Worm (Caenorhabditis elegans) whole organism, L1 larva: ENCODE data around the gene F13E9.12.

Experiments used
- C04F5.9 ChIP-seq: sonication (generic microtip); optimal IDR thresholded peaks from 2 replicates; lab custom pipeline; 2016; ENCODE audit warnings: missing genetic modification characterization, missing compliant biosample characterization
- alr-1 ChIP-seq: fragments of 200-800 bp; sonication (Bioruptor generic); optimal IDR thresholded peaks from 2 replicates; lab custom pipeline; 2018; ENCODE audit warnings: borderline replicate concordance, mild to moderate bottlenecking, missing genetic modification characterization, missing compliant biosample characterization
- aly-2 ChIP-seq: fragments of 150-350 bp; optimal IDR thresholded peaks from 2 replicates; lab custom pipeline; 2014; ENCODE audit warnings: missing biosample characterization, missing genetic modification characterization
- blmp-1 ChIP-seq: fragments of 150-350 bp; optimal IDR thresholded peaks from 2 replicates; lab custom pipeline; 2014; ENCODE audit warnings: missing biosample characterization, missing genetic modification characterization
- ceh-63 ChIP-seq: fragments of 200-800 bp; sonication (Bioruptor generic); optimal IDR thresholded peaks from 2 replicates; lab custom pipeline; 2018; ENCODE audit warnings: mild to moderate bottlenecking, missing genetic modification characterization, missing compliant biosample characterization
- ceh-8 ChIP-seq: fragments of 200-800 bp; sonication (Bioruptor generic); optimal IDR thresholded peaks from 2 replicates; lab custom pipeline; 2018; ENCODE audit warnings: mild to moderate bottlenecking, missing genetic modification characterization, moderate library complexity, missing compliant biosample characterization
- dpl-1 ChIP-seq, 3 experiments: fragments of 150-350 bp in 2 of 3; sonication (generic microtip) in 1 of 3; optimal IDR thresholded peaks; 2 replicates each; lab custom pipeline; 2014 to 2017; ENCODE audit warnings: missing biosample characterization in 3 of 3, missing genetic modification characterization in 3 of 3, missing genetic modification reagents in 3 of 3
- efl-1 ChIP-seq, 4 experiments: fragments of 150-350 bp; optimal IDR thresholded peaks in 3 of 4; peaks in 1 of 4; 1 replicate in 1 of 4; 2 replicates in 3 of 4; lab custom pipeline; 2014; ENCODE audit warnings: missing biosample characterization in 2 of 4, missing genetic modification characterization in 2 of 4, missing genetic modification reagents in 2 of 4
- efl-3 ChIP-seq: fragments of 200-800 bp; sonication (Bioruptor generic); optimal IDR thresholded peaks from 2 replicates; lab custom pipeline; 2018; ENCODE audit warnings: mild to moderate bottlenecking, missing genetic modification characterization, missing compliant biosample characterization
- egl-27 ChIP-seq, 2 experiments: fragments of 150-350 bp in 1 of 2; sonication (generic microtip); optimal IDR thresholded peaks; 3 replicates each; lab custom pipeline; 2017 to 2018; ENCODE audit warnings: missing biosample characterization in 2 of 2, missing genetic modification characterization in 2 of 2, missing genetic modification reagents in 2 of 2
- ets-5 ChIP-seq: fragments of 200-800 bp; sonication (Bioruptor generic); IDR thresholded peaks from 2 replicates; pipeline ENCODE4 v1.3.6; 2022; ENCODE audit warnings: missing genetic modification characterization, missing compliant biosample characterization
- fkh-10 ChIP-seq: sonication (generic microtip); optimal IDR thresholded peaks from 2 replicates; lab custom pipeline; 2017; ENCODE audit warnings: missing biosample characterization, missing genetic modification reagents, missing genetic modification characterization
- grh-1 ChIP-seq: fragments of 200-800 bp; sonication (Bioruptor generic); IDR thresholded peaks from 2 replicates; pipeline ENCODE4 v1.3.6; 2022; ENCODE audit warnings: missing genetic modification reagents, missing genetic modification characterization, missing compliant biosample characterization
- hlh-17 ChIP-seq: fragments of 200-800 bp; sonication (Bioruptor generic); optimal IDR thresholded peaks from 2 replicates; lab custom pipeline; 2018; ENCODE audit warnings: missing genetic modification characterization, mild to moderate bottlenecking, missing compliant biosample characterization, moderate library complexity, borderline replicate concordance
- hpl-2 ChIP-seq: fragments of 150-350 bp; optimal IDR thresholded peaks from 2 replicates; lab custom pipeline; 2014; ENCODE audit warnings: missing biosample characterization, missing genetic modification reagents, missing genetic modification characterization
- irx-1 ChIP-seq: sonication (generic microtip); optimal IDR thresholded peaks from 2 replicates; lab custom pipeline; 2016; ENCODE audit warnings: missing genetic modification characterization, missing compliant biosample characterization
- isw-1 ChIP-seq: fragments of 200-800 bp; sonication (Bioruptor generic); IDR thresholded peaks from 2 replicates; pipeline ENCODE4 v1.3.6; 2022; ENCODE audit warnings: missing genetic modification characterization, missing compliant biosample characterization
- jun-1 ChIP-seq: fragments of 150-350 bp; optimal IDR thresholded peaks from 2 replicates; lab custom pipeline; 2014; ENCODE audit warnings: missing biosample characterization, missing genetic modification reagents, missing genetic modification characterization
- lin-13 ChIP-seq: fragments of 150-350 bp; optimal IDR thresholded peaks from 2 replicates; lab custom pipeline; 2014; ENCODE audit warnings: missing biosample characterization, missing genetic modification reagents, missing genetic modification characterization
- lin-39 ChIP-seq: fragments of 150-350 bp; optimal IDR thresholded peaks from 2 replicates; lab custom pipeline; 2014; ENCODE audit warnings: missing biosample characterization, missing genetic modification reagents, missing genetic modification characterization
- mab-9 ChIP-seq: fragments of 200-800 bp; sonication (Bioruptor generic); IDR thresholded peaks from 2 replicates; pipeline ENCODE4 v1.3.6; 2022; ENCODE audit warnings: missing genetic modification reagents, missing genetic modification characterization, missing compliant biosample characterization
- mdl-1 ChIP-seq, 2 experiments: fragments of 150-350 bp; optimal IDR thresholded peaks; 2 replicates each; lab custom pipeline; 2014 to 2017; ENCODE audit warnings: missing biosample characterization in 2 of 2, missing genetic modification characterization in 2 of 2, inconsistent platforms in 1 of 2
- mef-2 ChIP-seq: fragments of 150-350 bp; optimal IDR thresholded peaks from 2 replicates; lab custom pipeline; 2014; ENCODE audit warnings: missing biosample characterization, missing genetic modification characterization
- mep-1 ChIP-seq: fragments of 150-350 bp; optimal IDR thresholded peaks from 2 replicates; lab custom pipeline; 2014; ENCODE audit warnings: missing biosample characterization, missing genetic modification characterization
- nhr-11 ChIP-seq: fragments of 150-350 bp; optimal IDR thresholded peaks from 2 replicates; lab custom pipeline; 2014; ENCODE audit warnings: missing biosample characterization, missing genetic modification characterization
- nhr-12 ChIP-seq: sonication (generic microtip); optimal IDR thresholded peaks from 2 replicates; lab custom pipeline; 2017; ENCODE audit warnings: missing biosample characterization, missing genetic modification characterization
- nhr-19 ChIP-seq: fragments of 200-800 bp; sonication (Bioruptor generic); conservative IDR thresholded peaks from 2 replicates; pipeline ENCODE4 v1.3.6; 2022; ENCODE audit warnings: missing genetic modification characterization, missing compliant biosample characterization
- nhr-20 ChIP-seq: sonication (generic microtip); optimal IDR thresholded peaks from 2 replicates; lab custom pipeline; 2016; ENCODE audit warnings: mild to moderate bottlenecking, missing genetic modification characterization, missing compliant biosample characterization
- nhr-28 ChIP-seq: fragments of 150-350 bp; optimal IDR thresholded peaks from 2 replicates; lab custom pipeline; 2014; ENCODE audit warnings: missing biosample characterization, missing genetic modification characterization
- nhr-77 ChIP-seq: fragments of 150-350 bp; optimal IDR thresholded peaks from 2 replicates; lab custom pipeline; 2014; ENCODE audit warnings: missing biosample characterization, missing genetic modification characterization
- nhr-84 ChIP-seq: sonication (generic microtip); optimal IDR thresholded peaks from 2 replicates; lab custom pipeline; 2017; ENCODE audit warnings: missing biosample characterization, missing genetic modification characterization
- nhr-90 ChIP-seq: sonication (generic microtip); optimal IDR thresholded peaks from 2 replicates; lab custom pipeline; 2016; ENCODE audit warnings: mild to moderate bottlenecking, missing genetic modification characterization, missing compliant biosample characterization; ENCODE audit not compliant: poor library complexity
- pag-3 ChIP-seq: sonication (generic microtip); optimal IDR thresholded peaks from 2 replicates; lab custom pipeline; 2017; ENCODE audit warnings: missing genetic modification characterization, mild to moderate bottlenecking, missing compliant biosample characterization, antibody characterized with exemption, borderline replicate concordance; ENCODE audit not compliant: insufficient read depth
- pax-3 ChIP-seq: fragments of 200-800 bp; sonication (Bioruptor generic); optimal IDR thresholded peaks from 2 replicates; lab custom pipeline; 2018; ENCODE audit warnings: mild to moderate bottlenecking, missing genetic modification characterization, moderate library complexity, missing compliant biosample characterization
- pqm-1 ChIP-seq: sonication (generic microtip); optimal IDR thresholded peaks from 3 replicates; lab custom pipeline; 2017; ENCODE audit warnings: missing biosample characterization, missing genetic modification characterization
- rnt-1 ChIP-seq: sonication (generic microtip); optimal IDR thresholded peaks from 2 replicates; lab custom pipeline; 2016; ENCODE audit warnings: mild to moderate bottlenecking, missing genetic modification characterization, moderate library complexity, missing compliant biosample characterization
- snpc-4 ChIP-seq: fragments of 150-350 bp; optimal IDR thresholded peaks from 2 replicates; lab custom pipeline; 2014; ENCODE audit warnings: missing biosample characterization, missing genetic modification characterization
- sup-37 ChIP-seq: fragments of 200-800 bp; sonication (Bioruptor generic); optimal IDR thresholded peaks from 2 replicates; lab custom pipeline; 2018; ENCODE audit warnings: mild to moderate bottlenecking, missing genetic modification characterization, missing compliant biosample characterization
- swsn-7 ChIP-seq: sonication (generic microtip); optimal IDR thresholded peaks from 2 replicates; lab custom pipeline; 2016; ENCODE audit warnings: missing genetic modification characterization, missing compliant biosample characterization
- tlp-1 ChIP-seq: fragments of 150-350 bp; optimal IDR thresholded peaks from 2 replicates; lab custom pipeline; 2014; ENCODE audit warnings: missing biosample characterization, missing genetic modification characterization
- unc-30 ChIP-seq: sonication (generic microtip); optimal IDR thresholded peaks from 2 replicates; lab custom pipeline; 2017; ENCODE audit warnings: missing biosample characterization, missing genetic modification characterization
- unc-62 ChIP-seq: fragments of 150-350 bp; optimal IDR thresholded peaks from 2 replicates; lab custom pipeline; 2014; ENCODE audit warnings: missing biosample characterization, missing genetic modification reagents, missing genetic modification characterization
- unc-86 ChIP-seq: sonication (generic microtip); optimal IDR thresholded peaks from 2 replicates; lab custom pipeline; 2016; ENCODE audit warnings: missing genetic modification characterization, missing compliant biosample characterization
- vab-15 ChIP-seq: sonication (generic microtip); optimal IDR thresholded peaks from 2 replicates; lab custom pipeline; 2017; ENCODE audit warnings: missing genotype, mild to moderate bottlenecking, missing genetic modification characterization, missing compliant biosample characterization
- zag-1 ChIP-seq: fragments of 150-350 bp; optimal IDR thresholded peaks from 2 replicates; lab custom pipeline; 2014; ENCODE audit warnings: missing biosample characterization, missing genetic modification characterization
- ztf-11 ChIP-seq, 2 experiments: sonication (generic microtip); optimal IDR thresholded peaks; 2 replicates each; lab custom pipeline; 2016 to 2017; ENCODE audit warnings: missing genetic modification characterization in 2 of 2, missing biosample characterization in 1 of 2, missing compliant biosample characterization in 1 of 2

Gene F13E9.12

DNA sequence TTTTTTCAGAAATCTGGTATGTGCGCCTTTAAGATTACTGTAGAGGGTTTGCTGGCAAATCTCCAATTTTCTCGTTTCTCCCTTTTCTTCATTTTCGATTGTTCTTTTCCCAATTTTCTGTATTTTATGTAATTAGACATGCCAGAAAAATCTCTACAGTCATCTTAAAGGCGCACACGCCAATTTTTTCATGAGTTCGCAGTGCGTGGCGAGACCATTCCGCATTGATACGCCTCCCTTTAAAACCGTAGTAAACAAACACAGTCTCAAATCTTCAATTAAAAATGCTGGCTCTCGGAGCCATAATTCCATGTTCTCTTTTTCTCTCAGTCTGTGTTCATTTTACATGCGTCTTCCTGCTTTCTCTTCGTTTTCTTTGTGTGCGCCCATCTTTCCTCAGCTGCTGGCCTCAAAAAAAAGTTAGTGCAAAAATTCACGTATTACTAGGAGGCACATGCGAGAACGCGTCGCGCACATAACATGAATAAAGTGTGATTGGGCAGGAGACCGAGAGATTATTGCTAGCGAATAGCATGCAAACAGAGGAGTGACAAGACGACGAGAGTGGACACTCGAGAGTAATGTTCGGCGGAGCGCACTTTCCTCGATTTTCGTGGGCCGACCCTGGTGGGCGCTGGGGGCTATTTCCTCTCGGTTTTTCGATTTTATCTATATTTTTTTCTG, 44.6 kb upstream of the F13E9.12 start (continued):
- TF ChIP-seq vab-15 (tag; lab: Kevin White, UChicago) (no peak), mab-9 (GFP tag; lab: Robert Waterston, UW) (no peak), pax-3 (tag; lab: Kevin White, UChicago) (peak; percentile 9), nhr-11 (tag; lab: Kevin White, UChicago) (no peak), unc-30 (tag; lab: Kevin White, UChicago) (no peak), swsn-7 (peak; percentile 85), grh-1 (GFP tag; lab: Robert Waterston, UW) (peak; percentile 40; the same call in 1 of the 2 replicates), nhr-84 (tag; lab: Kevin White, UChicago) (no peak), mep-1 (peak; percentile 81), hpl-2 (GFP tag; lab: Kevin White, UChicago) (no peak), hlh-17 (GFP tag; lab: Kevin White, UChicago) (no peak), unc-62 (GFP tag; lab: Kevin White, UChicago) (no peak), efl-3 (GFP tag; lab: Kevin White, UChicago) (no peak), lin-13 (GFP tag; lab: Kevin White, UChicago) (peak; percentile 74), ceh-8 (peak; percentile 63), mef-2 (tag; lab: Kevin White, UChicago) (no peak), snpc-4 (tag; lab: Kevin White, UChicago) (peak; percentile 58), pag-3 (peak; percentile 22), irx-1 (tag; lab: Kevin White, UChicago) (peak; percentile 72), ztf-11 (tag; optimal IDR thresholded peaks at IDR 0.05; lab: Kevin White, UChicago) (no peak), isw-1 (GFP tag; lab: Robert Waterston, UW) (peak; percentile 62), nhr-20 (tag; lab: Kevin White, UChicago) (peak; percentile 92), blmp-1 (peak; percentile 19), lin-39 (peak; percentile 10), nhr-90 (tag; lab: Kevin White, UChicago) (peak; percentile 49), ceh-63 (GFP tag; lab: Kevin White, UChicago) (no peak), pqm-1 (tag; lab: Kevin White, UChicago) (no peak), C04F5.9 (tag; lab: Kevin White, UChicago) (no peak), egl-27 (tag; optimal IDR thresholded peaks at IDR 0.05; lab: Kevin White, UChicago) (peak in 1 of 2 experiments; percentile 63), rnt-1 (peak; percentile 70), nhr-28 (tag; lab: Kevin White, UChicago) (no peak), alr-1 (tag; lab: Kevin White, UChicago) (no peak), dpl-1 (GFP tag; optimal IDR thresholded peaks at IDR 0.05; lab: Kevin White, UChicago) (peak; percentile 47 to 64 (median 54)), nhr-12 (tag; lab: Kevin White, UChicago) (no peak), efl-1 (optimal IDR thresholded peaks at IDR 0.05; lab: Kevin White, UChicago) (peak; percentile 78 to 88), efl-1 (GFP tag; optimal IDR thresholded peaks at IDR 0.05 in 1 of 2; lab: Kevin White, UChicago) (peak; percentile 60 to 93), nhr-19 (GFP tag; lab: Robert Waterston, UW) (peak; percentile 82), sup-37 (GFP tag; lab: Kevin White, UChicago) (no peak), unc-86 (peak; percentile 75), ets-5 (GFP tag; lab: Robert Waterston, UW) (no peak), nhr-77 (tag; lab: Kevin White, UChicago) (peak; percentile 75), jun-1 (peak; percentile 45), mdl-1 (tag; optimal IDR thresholded peaks at IDR 0.05; lab: Kevin White, UChicago) (peak in 1 of 2 experiments; percentile 93), tlp-1 (tag; lab: Kevin White, UChicago) (no peak), zag-1 (tag; lab: Kevin White, UChicago) (no peak), aly-2 (tag; lab: Kevin White, UChicago) (no peak), fkh-10 (GFP tag; lab: Kevin White, UChicago) (peak; percentile 5)
